Fruit fly (Drosophila melanogaster): ENCODE results near the gene Gr10b.

Gene Gr10b

DNA sequence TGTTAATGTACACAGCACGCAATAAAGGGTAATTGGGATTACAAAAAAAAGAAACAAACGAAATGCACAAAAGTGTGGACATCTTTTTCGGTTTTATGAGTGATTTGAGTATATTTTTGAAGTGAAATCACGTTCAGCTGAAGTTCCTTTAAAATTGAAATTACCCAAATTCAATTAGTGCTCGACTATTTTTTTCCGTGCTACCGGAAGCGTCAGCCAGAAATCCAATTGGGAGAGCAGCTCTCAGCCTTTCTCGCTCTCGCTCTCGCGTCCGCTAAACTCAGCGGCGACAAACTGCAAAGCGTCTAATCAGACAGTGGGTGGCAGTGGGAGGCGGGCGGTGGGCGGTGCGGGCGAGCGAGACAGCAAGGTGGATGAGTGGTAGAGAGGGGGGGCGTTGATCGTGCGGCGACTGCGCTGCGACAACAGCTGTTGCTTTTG is 10.3 kb upstream of the Gr10b start (continued):
- peak; percentile 92 for TF ChIP-seq Oli (tag; optimal IDR thresholded peaks at IDR 0.05)
- no peak for TF ChIP-seq pita (GFP tag; optimal IDR thresholded peaks at IDR 0.05)
- TF ChIP-seq Hr51 (GFP tag; optimal IDR thresholded peaks at IDR 0.05): peak; percentile 79 to 92
- peak; percentile 43 for TF ChIP-seq CG34376 (GFP tag; optimal IDR thresholded peaks at IDR 0.05)
- peak; percentile 79 for TF ChIP-seq jumu (GFP tag; optimal IDR thresholded peaks at IDR 0.05)
- peak; percentile 2 for TF ChIP-seq CG2202 (tag; optimal IDR thresholded peaks at IDR 0.05)
- peak; percentile 94 for TF ChIP-seq CG15269 (tag; optimal IDR thresholded peaks at IDR 0.05)
- no peak for TF ChIP-seq hbn (GFP tag; IDR thresholded peaks at IDR 0.05; ENCODE audit: partially characterized antibody)
- TF ChIP-seq sens (GFP tag): peak; percentile 96
- TF ChIP-seq Opbp (GFP tag; IDR thresholded peaks at IDR 0.05; ENCODE audit: partially characterized antibody): no peak
- peak; percentile 94 for TF ChIP-seq PHDP (tag; optimal IDR thresholded peaks at IDR 0.05)
- TF ChIP-seq ttk (GFP tag; IDR thresholded peaks at IDR 0.05): peak; percentile 83
- peak; percentile 95 for TF ChIP-seq lab (GFP tag; optimal IDR thresholded peaks at IDR 0.05)
- peak; percentile 71 for TF ChIP-seq CG10462 (GFP tag; optimal IDR thresholded peaks at IDR 0.05)
- peak; percentile 75 for TF ChIP-seq CG5180 (GFP tag; optimal IDR thresholded peaks at IDR 0.05)
- peak; percentile 87 for TF ChIP-seq crc (GFP tag; optimal IDR thresholded peaks at IDR 0.05)
- peak; percentile 93 for TF ChIP-seq eyg (GFP tag; optimal IDR thresholded peaks at IDR 0.05)
- TF ChIP-seq bab2 (GFP tag; optimal IDR thresholded peaks at IDR 0.05): peak; percentile 86
- TF ChIP-seq ro (GFP tag; IDR thresholded peaks at IDR 0.05): peak; percentile 38; the same call in 1 of the 2 replicates
- peak; percentile 89 for TF ChIP-seq cwo (GFP tag; optimal IDR thresholded peaks at IDR 0.05)
- peak; percentile 98 for TF ChIP-seq Adf1 (GFP tag; IDR thresholded peaks at IDR 0.05)
- TF ChIP-seq sob (GFP tag; IDR thresholded peaks at IDR 0.05): peak; percentile 90
- TF ChIP-seq CG10654 (GFP tag; optimal IDR thresholded peaks at IDR 0.05): peak; percentile 88
- peak; percentile 87 for TF ChIP-seq H15 (GFP tag; IDR thresholded peaks at IDR 0.05)
- TF ChIP-seq btn (GFP tag; optimal IDR thresholded peaks at IDR 0.05): peak; percentile 79
- TF ChIP-seq Lpt (GFP tag; optimal IDR thresholded peaks at IDR 0.05): no peak
- TF ChIP-seq bowl (GFP tag; IDR thresholded peaks at IDR 0.05): peak; percentile 77
- TF ChIP-seq ab (GFP tag; optimal IDR thresholded peaks at IDR 0.05): peak; percentile 87
- peak; percentile 68 for TF ChIP-seq CG4404 (GFP tag; IDR thresholded peaks at IDR 0.05)
- peak; percentile 88 for TF ChIP-seq CG12744 (GFP tag; optimal IDR thresholded peaks at IDR 0.05)
- TF ChIP-seq usp (GFP tag; optimal IDR thresholded peaks at IDR 0.05): no peak
- TF ChIP-seq Camta (GFP tag; optimal IDR thresholded peaks at IDR 0.05): peak; percentile 85
- peak; percentile 90 for TF ChIP-seq CG31441 (GFP tag; IDR thresholded peaks at IDR 0.05)
- no peak for TF ChIP-seq Bgb (GFP tag; IDR thresholded peaks at IDR 0.05; ENCODE audit: partially characterized antibody)
- peak; percentile 82 for TF ChIP-seq CG4282 (GFP tag; optimal IDR thresholded peaks at IDR 0.05)
- peak; percentile 73 for TF ChIP-seq luna (GFP tag; optimal IDR thresholded peaks at IDR 0.05)
- TF ChIP-seq slp2 (GFP tag; optimal IDR thresholded peaks at IDR 0.05): peak; percentile 86
- TF ChIP-seq klu (GFP tag; IDR thresholded peaks at IDR 0.05): peak; percentile 80
- TF ChIP-seq zen2 (GFP tag; IDR thresholded peaks at IDR 0.05; ENCODE audit: partially characterized antibody): no peak
- TF ChIP-seq CG14965 (GFP tag; optimal IDR thresholded peaks at IDR 0.05; ENCODE audit: borderline replicate concordance): peak; percentile 47
- peak; percentile 43; the same call in 1 of the 2 replicates for TF ChIP-seq Poxn (GFP tag; IDR thresholded peaks at IDR 0.05)
- TF ChIP-seq ham (GFP tag; IDR thresholded peaks at IDR 0.05): peak; percentile 58; the same call in 1 of the 2 replicates
- TF ChIP-seq Atf-2 (GFP tag; optimal IDR thresholded peaks at IDR 0.05): peak; percentile 81
- peak; percentile 91 for TF ChIP-seq lilli (GFP tag; optimal IDR thresholded peaks at IDR 0.05)
- TF ChIP-seq CG6175 (GFP tag; IDR thresholded peaks at IDR 0.05): peak; percentile 76; the same call in 2 of the 3 replicates
- no peak for TF ChIP-seq D (optimal IDR thresholded peaks at IDR 0.05)
- TF ChIP-seq D (GFP tag; optimal IDR thresholded peaks at IDR 0.05): peak; percentile 80
- TF ChIP-seq CG2199 (GFP tag; IDR thresholded peaks at IDR 0.05): no peak
- peak; percentile 78 for TF ChIP-seq NC2β (GFP tag; optimal IDR thresholded peaks at IDR 0.05)
- peak; percentile 50 for TF ChIP-seq grn (GFP tag; optimal IDR thresholded peaks at IDR 0.05)
- no peak for TF ChIP-seq CG17186 (GFP tag; optimal IDR thresholded peaks at IDR 0.05)
- TF ChIP-seq CG9727 (GFP tag; optimal IDR thresholded peaks at IDR 0.05): peak; percentile 89
